Worm (Caenorhabditis elegans) whole organism, L4 larva: ENCODE measurements around the gene str-255.

Source experiments
- F49E8.2 ChIP-seq: sonication (generic microtip); optimal IDR thresholded peaks from 2 replicates; lab custom pipeline; 2016; ENCODE audit warnings: missing compliant biosample characterization, mild to moderate bottlenecking, missing genetic modification characterization, borderline replicate concordance
- Y105C5A.15 ChIP-seq: fragments of 200-800 bp; sonication (Bioruptor generic); IDR thresholded peaks from 2 replicates; pipeline ENCODE4 v1.3.6; 2022; ENCODE audit warnings: missing genetic modification characterization, missing compliant biosample characterization
- Y48G9A.11 ChIP-seq: fragments of 200-800 bp; sonication (Bioruptor generic); IDR thresholded peaks from 2 replicates; pipeline ENCODE4 v1.3.6; 2022; ENCODE audit warnings: missing genetic modification reagents, missing genetic modification characterization, missing compliant biosample characterization
- ama-1 ChIP-seq: fragments of 150-350 bp; optimal IDR thresholded peaks from 2 replicates; lab custom pipeline; 2014; ENCODE audit warnings: inconsistent platforms, mixed read lengths
- cey-2 ChIP-seq: sonication (generic microtip); optimal IDR thresholded peaks from 3 replicates; lab custom pipeline; 2017; ENCODE audit warnings: missing genetic modification characterization, mild to moderate bottlenecking, missing compliant biosample characterization, antibody characterized with exemption, borderline replicate concordance; ENCODE audit not compliant: insufficient read depth
- egl-27 ChIP-seq: sonication (generic microtip); optimal IDR thresholded peaks from 3 replicates; lab custom pipeline; 2017; ENCODE audit warnings: missing biosample characterization, missing genetic modification reagents, missing genetic modification characterization
- nhr-10 ChIP-seq: fragments of 150-350 bp; optimal IDR thresholded peaks from 2 replicates; lab custom pipeline; 2014; ENCODE audit warnings: missing biosample characterization, missing genetic modification characterization
- nhr-111 ChIP-seq: fragments of 200-800 bp; sonication (Bioruptor generic); optimal IDR thresholded peaks from 2 replicates; lab custom pipeline; 2018; ENCODE audit warnings: mild to moderate bottlenecking, missing genetic modification characterization, missing compliant biosample characterization
- nhr-237 ChIP-seq: sonication (generic microtip); optimal IDR thresholded peaks from 2 replicates; lab custom pipeline; 2017; ENCODE audit warnings: missing biosample characterization, missing genetic modification characterization
- nhr-28 ChIP-seq: fragments of 150-350 bp; optimal IDR thresholded peaks from 2 replicates; lab custom pipeline; 2014; ENCODE audit warnings: missing biosample characterization, missing genetic modification characterization
- nhr-6 ChIP-seq: fragments of 150-350 bp; optimal IDR thresholded peaks from 2 replicates; lab custom pipeline; 2014; ENCODE audit warnings: missing biosample characterization, missing genetic modification characterization
- skn-1 ChIP-seq: fragments of 150-350 bp; optimal IDR thresholded peaks from 2 replicates; lab custom pipeline; 2014; ENCODE audit warnings: missing biosample characterization, missing genetic modification characterization
- zfp-3 ChIP-seq: fragments of 200-800 bp; sonication (Bioruptor generic); conservative IDR thresholded peaks from 2 replicates; pipeline ENCODE4 v1.3.6; 2022; ENCODE audit warnings: missing genetic modification reagents, missing genetic modification characterization, missing compliant biosample characterization
- ztf-11 ChIP-seq: fragments of 150-350 bp; optimal IDR thresholded peaks from 2 replicates; lab custom pipeline; 2014; ENCODE audit warnings: missing biosample characterization, missing genetic modification characterization

DNA sequence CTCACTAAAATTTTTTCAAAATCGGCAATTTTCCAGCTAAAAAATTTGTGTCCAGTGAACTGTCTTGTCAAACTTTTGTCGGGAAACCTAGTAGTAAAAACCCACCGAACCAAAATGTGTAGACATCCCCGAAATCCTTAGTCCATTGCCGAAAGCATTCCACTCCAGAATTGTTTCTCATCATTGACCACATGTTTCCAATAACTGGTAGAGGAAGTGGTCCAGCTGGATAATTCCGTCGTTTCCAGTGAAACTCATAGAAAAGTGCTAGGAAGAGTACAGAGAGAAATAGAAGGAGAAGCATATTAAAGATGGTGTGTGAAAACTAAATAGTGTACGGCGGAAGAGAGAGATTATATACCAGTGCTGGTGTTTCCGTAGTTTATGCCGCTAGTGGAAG lies 40.4 kb upstream of the str-255 start, which contains the start of gene cyp-33C12:
- TF ChIP-seq nhr-10 (no peak), egl-27 (no peak), nhr-237 (tag; lab: Kevin White, UChicago) (no peak), Y105C5A.15 (GFP tag; lab: Robert Waterston, UW) (no peak), cey-2 (tag; lab: Kevin White, UChicago) (no peak), ama-1 (lab: Kevin White, UChicago) (no peak), nhr-111 (GFP tag; lab: Kevin White, UChicago) (no peak), ztf-11 (tag; lab: Kevin White, UChicago) (no peak), Y48G9A.11 (GFP tag; lab: Robert Waterston, UW) (no peak), skn-1 (tag; lab: Kevin White, UChicago) (no peak), F49E8.2 (no peak), nhr-28 (no peak), zfp-3 (GFP tag; lab: Robert Waterston, UW) (no peak), nhr-6 (tag; lab: Kevin White, UChicago) (no peak)
